Fruit fly (Drosophila melanogaster): ENCODE measurements around the gene CG1806.

Gene CG1806

dm6 chrX:12018440-12019101 is 11.6 kb downstream of the CG1806 start, which contains the start of gene Lsm12a (continued):
- TF ChIP-seq TFAM (GFP tag; optimal IDR thresholded peaks at IDR 0.05) (no peak), Dad (GFP tag; optimal IDR thresholded peaks at IDR 0.05) (no peak), Hr78 (GFP tag; optimal IDR thresholded peaks at IDR 0.05) (no peak), Trl (optimal IDR thresholded peaks at IDR 0.05) (no peak), Trl (GFP tag; optimal IDR thresholded peaks at IDR 0.05) (no peak), CG16813 (GFP tag; IDR thresholded peaks at IDR 0.05; ENCODE audit: partially characterized antibody) (peak; percentile 71), HHEX (GFP tag; optimal IDR thresholded peaks at IDR 0.05) (no peak), lola (GFP tag; optimal IDR thresholded peaks at IDR 0.05) (no peak), oc (tag; optimal IDR thresholded peaks at IDR 0.05) (no peak), bab2 (GFP tag; optimal IDR thresholded peaks at IDR 0.05) (no peak), D19A (tag; optimal IDR thresholded peaks at IDR 0.05) (no peak), row (GFP tag; IDR thresholded peaks at IDR 0.05) (peak; percentile 24; the same call in 1 of the 3 replicates), yki (optimal IDR thresholded peaks at IDR 0.05) (no peak), jing (GFP tag; optimal IDR thresholded peaks at IDR 0.05) (no peak), gce (GFP tag; IDR thresholded peaks at IDR 0.05) (no peak), sens (GFP tag) (peak; percentile 44), Ets97D (GFP tag; optimal IDR thresholded peaks at IDR 0.05) (peak; percentile 18), stc (GFP tag; IDR thresholded peaks at IDR 0.05) (no peak), CG17802 (tag; optimal IDR thresholded peaks at IDR 0.05) (no peak), CG16863 (GFP tag; optimal IDR thresholded peaks at IDR 0.05) (no peak), pb (GFP tag; optimal IDR thresholded peaks at IDR 0.05) (no peak), CG30431 (GFP tag; optimal IDR thresholded peaks at IDR 0.05) (no peak), hb (GFP tag; IDR thresholded peaks at IDR 0.05; ENCODE audit: partially characterized antibody) (peak; percentile 60; the same call in 1 of the 3 replicates), MTF-1 (GFP tag; optimal IDR thresholded peaks at IDR 0.05; ENCODE audit: borderline replicate concordance) (no peak), Asciz (GFP tag; optimal IDR thresholded peaks at IDR 0.05) (no peak), CG12219 (GFP tag; optimal IDR thresholded peaks at IDR 0.05) (no peak), CG4424 (GFP tag; optimal IDR thresholded peaks at IDR 0.05) (no peak), Mad (GFP tag; optimal IDR thresholded peaks at IDR 0.05) (no peak), MESR4 (GFP tag; optimal IDR thresholded peaks at IDR 0.05) (peak; percentile 85), nerfin-2 (GFP tag; IDR thresholded peaks at IDR 0.05; ENCODE audit: partially characterized antibody) (no peak), Deaf1 (tag; optimal IDR thresholded peaks at IDR 0.05) (no peak), CG14667 (GFP tag; IDR thresholded peaks at IDR 0.05) (no peak), trem (tag; optimal IDR thresholded peaks at IDR 0.05) (peak; percentile 5), unc-4 (GFP tag; IDR thresholded peaks at IDR 0.05; ENCODE audit: partially characterized antibody) (peak; percentile 16; the same call in 1 of the 2 replicates), CG10147 (GFP tag; optimal IDR thresholded peaks at IDR 0.05) (no peak), Stat92E (GFP tag; optimal IDR thresholded peaks at IDR 0.05) (peak in 1 of 3 experiments; percentile 79), CG11560 (tag; IDR thresholded peaks at IDR 0.05) (no peak), eyg (GFP tag; optimal IDR thresholded peaks at IDR 0.05) (no peak), grn (GFP tag; optimal IDR thresholded peaks at IDR 0.05) (no peak), Dref (GFP tag; IDR thresholded peaks at IDR 0.05) (peak; percentile 77), CG6654 (GFP tag; optimal IDR thresholded peaks at IDR 0.05) (no peak), Kr (GFP tag; optimal IDR thresholded peaks at IDR 0.05) (no peak), CG4854 (GFP tag; optimal IDR thresholded peaks at IDR 0.05) (no peak), sqz (GFP tag; optimal IDR thresholded peaks at IDR 0.05) (no peak), Adf1 (GFP tag; IDR thresholded peaks at IDR 0.05) (no peak), CG13287 (GFP tag; IDR thresholded peaks at IDR 0.05; ENCODE audit: partially characterized antibody) (peak; percentile 27; the same call in 1 of the 2 replicates), Hmx (GFP tag; optimal IDR thresholded peaks at IDR 0.05) (no peak), caup (GFP tag; optimal IDR thresholded peaks at IDR 0.05; ENCODE audit: severe bottlenecking) (no peak), vnd (GFP tag; IDR thresholded peaks at IDR 0.05; ENCODE audit: partially characterized antibody) (peak; percentile 42; the same call in 2 of the 3 replicates)
